Fruit fly (Drosophila melanogaster): Measurements from ENCODE around the gene CG31522.

DNA sequence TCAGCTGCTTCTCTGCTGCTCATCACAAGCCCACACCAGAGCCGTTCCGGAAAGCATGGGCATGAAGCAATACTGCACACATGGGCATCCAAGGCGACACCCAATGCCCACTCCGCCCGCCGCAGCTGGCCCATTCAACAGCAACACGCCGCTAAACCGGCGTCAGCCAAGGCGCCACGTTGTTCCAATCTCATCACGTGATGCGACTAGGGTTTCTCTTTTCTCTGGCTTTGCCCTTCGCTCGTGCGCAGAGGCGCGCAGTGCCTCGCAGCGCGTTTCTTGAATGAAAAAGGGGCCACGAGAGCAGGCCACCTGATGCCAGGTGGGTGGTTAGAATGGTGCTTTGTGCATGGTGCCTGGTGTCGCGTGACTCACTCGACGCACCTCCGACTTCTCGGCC lies 13.4 kb downstream of the CG31522 start:
- TF ChIP-seq psq (optimal IDR thresholded peaks at IDR 0.05), result no peak
- TF ChIP-seq Dll (optimal IDR thresholded peaks at IDR 0.05), result no peak
- TF ChIP-seq CG8478 (optimal IDR thresholded peaks at IDR 0.05), result no peak
